Fruit fly (Drosophila melanogaster) whole organism, adult: ENCODE measurements around the gene raptor.

Experiments
- CG11617 ChIP-seq: fragments of 200-800 bp; sonication (Bioruptor generic); optimal IDR thresholded peaks from 2 replicates; lab custom pipeline; 2017; ENCODE audit warnings: mild to moderate bottlenecking, missing biosample characterization, missing genetic modification reagents, missing genetic modification characterization
- CG12768 ChIP-seq: fragments of 200-800 bp; sonication (Bioruptor generic); optimal IDR thresholded peaks from 2 replicates; lab custom pipeline; 2017; ENCODE audit warnings: missing biosample characterization, missing genetic modification characterization, mild to moderate bottlenecking, moderate library complexity, missing genetic modification reagents
- CG14711 ChIP-seq: fragments of 200-800 bp; sonication (Bioruptor generic); optimal IDR thresholded peaks from 2 replicates; lab custom pipeline; 2018; ENCODE audit warnings: missing biosample characterization, mild to moderate bottlenecking, missing genetic modification characterization, moderate library complexity
- CG1620 ChIP-seq: fragments of 200-800 bp; sonication (Bioruptor generic); optimal IDR thresholded peaks from 2 replicates; lab custom pipeline; 2016; ENCODE audit warnings: missing biosample characterization, missing genetic modification characterization
- CG33017 ChIP-seq: fragments of 200-800 bp; sonication (Bioruptor generic); optimal IDR thresholded peaks from 2 replicates; lab custom pipeline; 2018; ENCODE audit warnings: missing biosample characterization, mild to moderate bottlenecking, missing genetic modification characterization, moderate library complexity
- CG5204 ChIP-seq: fragments of 200-800 bp; sonication (Bioruptor generic); optimal IDR thresholded peaks from 2 replicates; lab custom pipeline; 2016; ENCODE audit warnings: missing biosample characterization, missing genetic modification characterization
- CG7045 ChIP-seq: fragments of 200-800 bp; sonication (Bioruptor generic); optimal IDR thresholded peaks from 2 replicates; lab custom pipeline; 2017; ENCODE audit warnings: missing biosample characterization, mild to moderate bottlenecking, missing genetic modification characterization
- CG7101 ChIP-seq: fragments of 200-800 bp; sonication (Bioruptor generic); optimal IDR thresholded peaks from 2 replicates; lab custom pipeline; 2018; ENCODE audit warnings: missing biosample characterization, mild to moderate bottlenecking, missing genetic modification characterization, moderate library complexity
- Clk ChIP-seq: fragments of 200-800 bp; sonication (Bioruptor generic); optimal IDR thresholded peaks from 2 replicates; lab custom pipeline; 2017; ENCODE audit warnings: missing biosample characterization, missing genetic modification characterization
- Crg-1 ChIP-seq: fragments of 200-800 bp; sonication (Bioruptor generic); optimal IDR thresholded peaks from 2 replicates; lab custom pipeline; 2016; ENCODE audit warnings: missing biosample characterization, missing genetic modification characterization
- Hr96 ChIP-seq: fragments of 200-800 bp; sonication (Bioruptor generic); optimal IDR thresholded peaks from 2 replicates; lab custom pipeline; 2016; ENCODE audit warnings: missing biosample characterization, missing genetic modification characterization
- Mnt ChIP-seq: fragments of 200-800 bp; sonication (Bioruptor generic); optimal IDR thresholded peaks from 2 replicates; lab custom pipeline; 2016; ENCODE audit warnings: missing biosample characterization, mild to moderate bottlenecking, missing genetic modification characterization
- bab1 ChIP-seq: fragments of 200-800 bp; sonication (Bioruptor generic); optimal IDR thresholded peaks from 3 replicates; lab custom pipeline; 2019; ENCODE audit warnings: missing biosample characterization, mild to moderate bottlenecking, missing genetic modification characterization, moderate library complexity
- cic ChIP-seq: fragments of 200-800 bp; sonication (Bioruptor generic); optimal IDR thresholded peaks from 2 replicates; lab custom pipeline; 2017; ENCODE audit warnings: missing biosample characterization, mild to moderate bottlenecking, missing genetic modification characterization, moderate library complexity
- cnc ChIP-seq, 2 experiments: fragments of >200 bp; optimal IDR thresholded peaks; 2 replicates each; lab custom pipeline; 2017
- kay ChIP-seq: fragments of 200-800 bp; sonication (Bioruptor generic); peaks from one replicate; lab custom pipeline; 2016; ENCODE audit warnings: missing biosample characterization, missing genetic modification characterization, borderline replicate concordance
- ovo ChIP-seq: fragments of 200-800 bp; sonication (Bioruptor generic); optimal IDR thresholded peaks from 2 replicates; lab custom pipeline; 2016; ENCODE audit warnings: missing biosample characterization, missing genetic modification characterization
- pad ChIP-seq: fragments of 200-800 bp; sonication (Bioruptor generic); optimal IDR thresholded peaks from 3 replicates; lab custom pipeline; 2017; ENCODE audit warnings: missing biosample characterization, missing genetic modification characterization, mild to moderate bottlenecking, moderate library complexity, missing genetic modification reagents
- tj ChIP-seq: fragments of 200-800 bp; sonication (Bioruptor generic); optimal IDR thresholded peaks from 3 replicates; lab custom pipeline; 2017; ENCODE audit warnings: missing biosample characterization, mild to moderate bottlenecking, missing genetic modification characterization, moderate library complexity
- toe ChIP-seq: fragments of 200-800 bp; sonication (Bioruptor generic); optimal IDR thresholded peaks from 2 replicates; lab custom pipeline; 2016; ENCODE audit warnings: missing biosample characterization, missing genetic modification characterization

The raptor gene

dm6 chrX:6090809-6091667 lies 1.0 kb upstream of the raptor start, which contains the start of the genes Nep1 and Mipp2:
TSS of gene Nep1 (plus strand) at chrX:6091205.
TSS of gene Mipp2 (minus strand) at chrX:6091471.
- TF ChIP-seq pad (no peak), CG33017 (no peak), CG7045 (GFP tag; lab: Kevin White, UChicago) (no peak), toe (GFP tag; lab: Kevin White, UChicago) (no peak), Crg-1 (GFP tag; lab: Kevin White, UChicago) (no peak), Mnt (GFP tag; lab: Kevin White, UChicago) (peak; percentile 36), ovo (GFP tag; lab: Kevin White, UChicago) (peak; percentile 16), bab1 (GFP tag; lab: Kevin White, UChicago) (peak; percentile 80), Hr96 (GFP tag; lab: Kevin White, UChicago) (peak; percentile 64), cnc (optimal IDR thresholded peaks at IDR 0.05; lab: Kevin White, UChicago) (no peak), cic (GFP tag; lab: Kevin White, UChicago) (no peak), CG12768 (GFP tag; lab: Kevin White, UChicago) (no peak), kay (GFP tag; lab: Kevin White, UChicago) (no peak), CG14711 (tag; lab: Kevin White, UChicago) (peak; percentile 18), Clk (GFP tag; lab: Kevin White, UChicago) (no peak), CG5204 (no peak), CG7101 (peak; percentile 46), CG11617 (GFP tag; lab: Kevin White, UChicago) (peak; percentile 30)

dm6 chrX:6081296-6081695 lies 8.7 kb downstream of the raptor start, which contains the start of gene CG4660:
TSS of gene CG4660 (minus strand) at chrX:6081372.
- TF ChIP-seq kay (GFP tag; lab: Kevin White, UChicago) (no peak), Hr96 (GFP tag; lab: Kevin White, UChicago) (no peak), CG7101 (no peak), CG5204 (no peak), Mnt (GFP tag; lab: Kevin White, UChicago) (no peak), cnc (optimal IDR thresholded peaks at IDR 0.05; lab: Kevin White, UChicago) (no peak), CG1620 (GFP tag; lab: Kevin White, UChicago) (no peak), CG12768 (GFP tag; lab: Kevin White, UChicago) (no peak), CG14711 (tag; lab: Kevin White, UChicago) (no peak), toe (GFP tag; lab: Kevin White, UChicago) (no peak), bab1 (GFP tag; lab: Kevin White, UChicago) (no peak), ovo (GFP tag; lab: Kevin White, UChicago) (no peak), Clk (GFP tag; lab: Kevin White, UChicago) (no peak), Crg-1 (GFP tag; lab: Kevin White, UChicago) (no peak), CG11617 (GFP tag; lab: Kevin White, UChicago) (no peak)

dm6 chrX:6077686-6078085 lies 12.3 kb downstream of the raptor start, which contains the start of gene CG4666:
TSS of gene CG4666 (minus strand) at chrX:6077786.
- no peak for TF ChIP-seq cnc (optimal IDR thresholded peaks at IDR 0.05; lab: Kevin White, UChicago)
- no peak for TF ChIP-seq CG12768 (GFP tag; lab: Kevin White, UChicago)
- TF ChIP-seq CG14711 (tag; lab: Kevin White, UChicago) = no peak
- no peak for TF ChIP-seq Clk (GFP tag; lab: Kevin White, UChicago)
- no peak for TF ChIP-seq Mnt (GFP tag; lab: Kevin White, UChicago)
- no peak for TF ChIP-seq ovo (GFP tag; lab: Kevin White, UChicago)
- TF ChIP-seq Crg-1 (GFP tag; lab: Kevin White, UChicago) = no peak
- no peak for TF ChIP-seq CG5204
- TF ChIP-seq pad = no peak
- no peak for TF ChIP-seq tj (GFP tag; lab: Kevin White, UChicago)
- TF ChIP-seq bab1 (GFP tag; lab: Kevin White, UChicago) = no peak
- no peak for TF ChIP-seq CG11617 (GFP tag; lab: Kevin White, UChicago)
- TF ChIP-seq toe (GFP tag; lab: Kevin White, UChicago) = no peak
- no peak for TF ChIP-seq cic (GFP tag; lab: Kevin White, UChicago)
- no peak for TF ChIP-seq Hr96 (GFP tag; lab: Kevin White, UChicago)

dm6 chrX:6077043-6077547 lies 12.9 kb downstream of the raptor start:
- TF ChIP-seq pad = no peak
- TF ChIP-seq CG7101 = peak; percentile 49
- peak; percentile 37 for TF ChIP-seq Hr96 (GFP tag; lab: Kevin White, UChicago)
- TF ChIP-seq cic (GFP tag; lab: Kevin White, UChicago) = no peak
- TF ChIP-seq Mnt (GFP tag; lab: Kevin White, UChicago) = peak; percentile 35
- peak; percentile 40 for TF ChIP-seq bab1 (GFP tag; lab: Kevin White, UChicago)
- TF ChIP-seq Clk (GFP tag; lab: Kevin White, UChicago) = no peak
- TF ChIP-seq CG11617 (GFP tag; lab: Kevin White, UChicago) = peak; percentile 52
- peak; percentile 15 for TF ChIP-seq CG5204
- peak; percentile 78 for TF ChIP-seq CG12768 (GFP tag; lab: Kevin White, UChicago)
- TF ChIP-seq CG14711 (tag; lab: Kevin White, UChicago) = no peak
- no peak for TF ChIP-seq CG7045 (GFP tag; lab: Kevin White, UChicago)
- no peak for TF ChIP-seq CG1620 (GFP tag; lab: Kevin White, UChicago)
- TF ChIP-seq tj (GFP tag; lab: Kevin White, UChicago) = peak; percentile 74
- peak; percentile 61 for TF ChIP-seq CG33017
- no peak for TF ChIP-seq Crg-1 (GFP tag; lab: Kevin White, UChicago)
- peak; percentile 39 for TF ChIP-seq ovo (GFP tag; lab: Kevin White, UChicago)
- TF ChIP-seq kay (GFP tag; lab: Kevin White, UChicago) = no peak
- TF ChIP-seq cnc (optimal IDR thresholded peaks at IDR 0.05; lab: Kevin White, UChicago) = no peak

- TF ChIP-seq CG11617 (GFP tag; lab: Kevin White, UChicago) (no peak), tj (GFP tag; lab: Kevin White, UChicago) (peak; percentile 96)
Observed at dm6 chrX:6075586-6075985, 14.4 kb downstream of the raptor start.
